Fruit fly (Drosophila melanogaster) whole organism, embryonic: ENCODE results near the gene Tnpo-SR.

Source experiments
- Ada2b ChIP-seq: fragments of 200-800 bp; sonication (Bioruptor generic); IDR thresholded peaks from 2 replicates; pipeline ENCODE4 v1.3.6; 2022; ENCODE audit warnings: missing biosample characterization, missing genetic modification characterization
- Atf6 ChIP-seq: fragments of 200-800 bp; sonication (Bioruptor generic); IDR thresholded peaks from 2 replicates; pipeline ENCODE4 v1.3.6; 2022; ENCODE audit warnings: missing biosample characterization, missing genetic modification characterization
- BtbVII ChIP-seq: fragments of 200-800 bp; sonication (Bioruptor generic); optimal IDR thresholded peaks from 3 replicates; lab custom pipeline; 2017; ENCODE audit warnings: missing biosample characterization, mild to moderate bottlenecking, missing genetic modification characterization
- CG10147 ChIP-seq: fragments of 200-800 bp; sonication (Bioruptor generic); optimal IDR thresholded peaks from 2 replicates; lab custom pipeline; 2019; ENCODE audit warnings: missing biosample characterization, mild to moderate bottlenecking, missing genetic modification characterization, moderate library complexity
- CG10267 ChIP-seq: fragments of 200-800 bp; sonication (Bioruptor generic); optimal IDR thresholded peaks from 2 replicates; lab custom pipeline; 2018; ENCODE audit warnings: missing biosample characterization, mild to moderate bottlenecking, missing genetic modification characterization, moderate library complexity
- CG10543 ChIP-seq: fragments of 200-800 bp; sonication (Bioruptor generic); optimal IDR thresholded peaks from 3 replicates; lab custom pipeline; 2017; ENCODE audit warnings: missing biosample characterization, mild to moderate bottlenecking, missing genetic modification characterization, moderate library complexity
- CG10565 ChIP-seq: fragments of 200-800 bp; sonication (Bioruptor generic); optimal IDR thresholded peaks from 3 replicates; lab custom pipeline; 2016; ENCODE audit warnings: missing biosample characterization, mild to moderate bottlenecking, missing genetic modification characterization
- CG12071 ChIP-seq: fragments of 200-800 bp; sonication (Bioruptor generic); optimal IDR thresholded peaks from 3 replicates; lab custom pipeline; 2018; ENCODE audit warnings: missing biosample characterization, mild to moderate bottlenecking, missing genetic modification characterization
- CG12659 ChIP-seq: fragments of 200-800 bp; sonication (Bioruptor generic); optimal IDR thresholded peaks from 3 replicates; lab custom pipeline; 2017; ENCODE audit warnings: mild to moderate bottlenecking, missing biosample characterization, missing genetic modification reagents, missing genetic modification characterization
- CG13894 ChIP-seq: fragments of 200-800 bp; sonication (Bioruptor generic); optimal IDR thresholded peaks from 3 replicates; lab custom pipeline; 2018; ENCODE audit warnings: missing biosample characterization, mild to moderate bottlenecking, missing genetic modification characterization, moderate library complexity
- CG14710 ChIP-seq: fragments of 200-800 bp; sonication (Bioruptor generic); optimal IDR thresholded peaks from 3 replicates; lab custom pipeline; 2019; ENCODE audit warnings: missing biosample characterization, mild to moderate bottlenecking, missing genetic modification characterization, moderate library complexity
- CG15696 ChIP-seq: fragments of 200-800 bp; sonication (Bioruptor generic); optimal IDR thresholded peaks from 2 replicates; lab custom pipeline; 2019; ENCODE audit warnings: missing biosample characterization, mild to moderate bottlenecking, missing genetic modification characterization, moderate library complexity
- CG17568 ChIP-seq: fragments of 200-800 bp; sonication (Bioruptor generic); optimal IDR thresholded peaks from 2 replicates; lab custom pipeline; 2018; ENCODE audit warnings: missing biosample characterization, mild to moderate bottlenecking, missing genetic modification characterization, moderate library complexity
- CG18011 ChIP-seq: fragments of 200-800 bp; sonication (Bioruptor generic); optimal IDR thresholded peaks from 2 replicates; lab custom pipeline; 2017; ENCODE audit warnings: missing biosample characterization, missing genetic modification characterization, mild to moderate bottlenecking, moderate library complexity, missing genotype
- CG18262 ChIP-seq: fragments of 200-800 bp; optimal IDR thresholded peaks from 3 replicates; lab custom pipeline; 2019; ENCODE audit warnings: missing biosample characterization, mild to moderate bottlenecking, missing genetic modification characterization, moderate library complexity
- CG2129 ChIP-seq: fragments of 200-800 bp; sonication (Bioruptor generic); IDR thresholded peaks from 2 replicates; pipeline ENCODE4 v1.3.6; 2022; ENCODE audit warnings: missing biosample characterization, missing genetic modification characterization; ENCODE audit not compliant: partially characterized antibody
- CG2202 ChIP-seq: fragments of 200-800 bp; sonication (Bioruptor generic); optimal IDR thresholded peaks from 2 replicates; lab custom pipeline; 2018; ENCODE audit warnings: missing biosample characterization, mild to moderate bottlenecking, missing genetic modification characterization
- CG2889 ChIP-seq: fragments of 200-800 bp; sonication (Bioruptor generic); IDR thresholded peaks from 3 replicates; pipeline ENCODE4 v1.3.6; 2022; ENCODE audit warnings: missing biosample characterization, missing genetic modification characterization
- CG34376 ChIP-seq: fragments of 200-800 bp; sonication (Bioruptor generic); optimal IDR thresholded peaks from 2 replicates; lab custom pipeline; 2018; ENCODE audit warnings: missing biosample characterization, mild to moderate bottlenecking, missing genetic modification characterization
- CG4617 ChIP-seq: fragments of 200-800 bp; sonication (Bioruptor generic); optimal IDR thresholded peaks from 3 replicates; lab custom pipeline; 2016; ENCODE audit warnings: missing biosample characterization, missing genetic modification characterization, borderline replicate concordance
- CG7556 ChIP-seq: fragments of 200-800 bp; sonication (Bioruptor generic); optimal IDR thresholded peaks from 2 replicates; lab custom pipeline; 2017; ENCODE audit warnings: missing biosample characterization, mild to moderate bottlenecking, missing genetic modification characterization
- CG9609 ChIP-seq: fragments of 200-800 bp; sonication (Bioruptor generic); optimal IDR thresholded peaks from 3 replicates; lab custom pipeline; 2016; ENCODE audit warnings: missing biosample characterization, missing genetic modification characterization
- CG9817 ChIP-seq: fragments of 200-800 bp; sonication (Bioruptor generic); optimal IDR thresholded peaks from 2 replicates; lab custom pipeline; 2018; ENCODE audit warnings: missing biosample characterization, mild to moderate bottlenecking, missing genetic modification characterization, moderate library complexity
- Dbx ChIP-seq: fragments of 200-800 bp; sonication (Bioruptor generic); IDR thresholded peaks from 3 replicates; pipeline ENCODE4 v1.3.6; 2022; ENCODE audit warnings: missing biosample characterization, missing genetic modification characterization
- Dref ChIP-seq: fragments of 200-800 bp; sonication (Bioruptor generic); IDR thresholded peaks from 2 replicates; pipeline ENCODE4 v1.3.6; 2022; ENCODE audit warnings: missing biosample characterization, missing genetic modification characterization
- E2f1 ChIP-seq: fragments of 200-800 bp; sonication (Bioruptor generic); IDR thresholded peaks from 2 replicates; pipeline ENCODE4 v1.3.6; 2022; ENCODE audit warnings: missing biosample characterization, missing genetic modification characterization
- Kr ChIP-seq: fragments of 200-800 bp; sonication (Bioruptor generic); optimal IDR thresholded peaks from 2 replicates; lab custom pipeline; 2017; ENCODE audit warnings: missing biosample characterization, mild to moderate bottlenecking, missing genetic modification characterization
- Lpt ChIP-seq: fragments of >200 bp; optimal IDR thresholded peaks from 2 replicates; lab custom pipeline; 2018; ENCODE audit warnings: missing biosample characterization, missing genetic modification characterization
- Mes4 ChIP-seq: fragments of 200-800 bp; sonication (Bioruptor generic); optimal IDR thresholded peaks from 2 replicates; lab custom pipeline; 2016; ENCODE audit warnings: missing biosample characterization, missing genetic modification characterization
- Sry-β ChIP-seq: fragments of 200-800 bp; sonication (Bioruptor generic); optimal IDR thresholded peaks from 2 replicates; lab custom pipeline; 2018; ENCODE audit warnings: missing biosample characterization, mild to moderate bottlenecking, missing genetic modification characterization, moderate library complexity
- Stat92E ChIP-seq, 3 experiments: fragments of >200 bp in 2 of 3; fragments of 200-800 bp in 1 of 3; sonication (Bioruptor generic) in 1 of 3; optimal IDR thresholded peaks; 2 replicates each; lab custom pipeline; 2017 to 2019; ENCODE audit warnings: missing biosample characterization in 3 of 3, missing genetic modification characterization in 3 of 3, mild to moderate bottlenecking in 1 of 3, moderate library complexity in 1 of 3
- aop ChIP-seq: fragments of 200-800 bp; sonication (Bioruptor generic); IDR thresholded peaks from 2 replicates; pipeline ENCODE4 v1.3.6; 2022; ENCODE audit warnings: missing biosample characterization, missing genetic modification characterization
- ap ChIP-seq: fragments of 200-800 bp; sonication (Bioruptor generic); IDR thresholded peaks from 2 replicates; pipeline ENCODE4 v1.3.6; 2022; ENCODE audit warnings: missing biosample characterization, missing genetic modification characterization
- az2 ChIP-seq: fragments of 200-800 bp; sonication (Bioruptor generic); optimal IDR thresholded peaks from 3 replicates; lab custom pipeline; 2016; ENCODE audit warnings: missing biosample characterization, missing genetic modification characterization
- bsh ChIP-seq, 2 experiments: fragments of 200-800 bp; sonication (Bioruptor generic); optimal IDR thresholded peaks; 2 replicates each; lab custom pipeline; 2017 to 2018; ENCODE audit warnings: mild to moderate bottlenecking in 2 of 2, missing biosample characterization in 2 of 2, missing genetic modification characterization in 2 of 2, moderate library complexity in 1 of 2
- caup ChIP-seq: fragments of 200-800 bp; sonication (Bioruptor generic); optimal IDR thresholded peaks from 3 replicates; lab custom pipeline; 2017; ENCODE audit warnings: missing biosample characterization, mild to moderate bottlenecking, missing genetic modification characterization, moderate library complexity; ENCODE audit not compliant: severe bottlenecking
- dmrt99B ChIP-seq: fragments of 200-800 bp; sonication (Bioruptor generic); optimal IDR thresholded peaks from 2 replicates; lab custom pipeline; 2018; ENCODE audit warnings: missing biosample characterization, mild to moderate bottlenecking, missing genetic modification characterization, moderate library complexity
- gfzf ChIP-seq: fragments of 200-800 bp; sonication (Bioruptor generic); optimal IDR thresholded peaks from 2 replicates; lab custom pipeline; 2016; ENCODE audit warnings: missing biosample characterization, mild to moderate bottlenecking, missing genetic modification characterization, moderate library complexity
- hkb ChIP-seq, 2 experiments: fragments of 200-800 bp in 1 of 2; fragments of >200 bp in 1 of 2; sonication (Bioruptor generic) in 1 of 2; IDR thresholded peaks in 1 of 2; optimal IDR thresholded peaks in 1 of 2; 2 replicates each; pipeline versions ENCODE4 v1.3.6 to Lab custom; 2017 to 2022; ENCODE audit warnings: missing biosample characterization in 1 of 2, missing genetic modification characterization in 1 of 2
- hth ChIP-seq: fragments of >200 bp; optimal IDR thresholded peaks from 2 replicates; lab custom pipeline; 2017; ENCODE audit warnings: inconsistent platforms
- luna ChIP-seq: fragments of 200-800 bp; sonication (Bioruptor generic); optimal IDR thresholded peaks from 2 replicates; lab custom pipeline; 2016; ENCODE audit warnings: missing biosample characterization, missing genetic modification characterization
- p53 ChIP-seq: fragments of 200-800 bp; sonication (Bioruptor generic); optimal IDR thresholded peaks from 2 replicates; lab custom pipeline; 2016; ENCODE audit warnings: missing biosample characterization, missing genetic modification characterization
- pan ChIP-seq, 4 experiments: fragments of >200 bp in 3 of 4; fragments of 200-800 bp in 1 of 4; sonication (Bioruptor generic) in 1 of 4; optimal IDR thresholded peaks in 3 of 4; IDR thresholded peaks in 1 of 4; 2 replicates each; pipeline versions ENCODE4 v1.3.6 to Lab custom; 2017 to 2022; ENCODE audit warnings: missing biosample characterization in 2 of 4, missing genetic modification characterization in 2 of 4, mixed read lengths in 1 of 4
- scrt ChIP-seq: fragments of 200-800 bp; sonication (Bioruptor generic); optimal IDR thresholded peaks from 2 replicates; lab custom pipeline; 2018; ENCODE audit warnings: missing biosample characterization, mild to moderate bottlenecking, missing genetic modification characterization, moderate library complexity
- sna ChIP-seq: fragments of 200-800 bp; sonication (Bioruptor generic); IDR thresholded peaks from 2 replicates; pipeline ENCODE4 v1.3.6; 2022; ENCODE audit warnings: missing biosample characterization, missing genetic modification characterization; ENCODE audit not compliant: partially characterized antibody
- tgo ChIP-seq: fragments of 200-800 bp; sonication (Bioruptor generic); IDR thresholded peaks from 3 replicates; pipeline ENCODE4 v1.3.6; 2022; ENCODE audit warnings: missing biosample characterization, missing genetic modification characterization
- vvl ChIP-seq: fragments of 200-800 bp; sonication (Bioruptor generic); IDR thresholded peaks from 2 replicates; pipeline ENCODE4 v1.3.6; 2022; ENCODE audit warnings: missing biosample characterization, missing genetic modification characterization
- wor ChIP-seq: fragments of 200-800 bp; sonication (Bioruptor generic); IDR thresholded peaks from 2 replicates; pipeline ENCODE4 v1.3.6; 2022; ENCODE audit warnings: missing biosample characterization, missing genetic modification characterization
- zfh2 ChIP-seq: fragments of 200-800 bp; sonication (Bioruptor generic); optimal IDR thresholded peaks from 2 replicates; lab custom pipeline; 2016; ENCODE audit warnings: missing biosample characterization, missing genetic modification characterization

Tnpo-SR gene

DNA sequence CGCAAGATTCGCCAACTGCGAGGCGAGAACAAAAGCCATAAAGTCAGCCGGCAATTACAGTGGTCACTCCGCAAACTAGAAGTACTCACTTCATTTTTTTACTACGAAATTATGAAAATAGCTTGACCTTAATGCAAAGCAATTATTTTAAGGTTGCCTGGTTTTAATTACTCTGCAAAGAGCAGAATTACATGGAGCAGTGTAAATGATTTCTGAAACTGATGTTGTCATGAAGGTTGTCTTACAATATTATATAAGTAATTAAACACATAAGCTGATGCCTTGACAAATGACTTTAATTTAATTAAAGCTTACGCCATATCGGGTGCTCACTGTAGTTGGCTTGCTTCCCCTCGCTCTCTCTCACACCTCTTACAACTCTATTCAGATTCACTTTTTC lies 25.5 kb upstream of the Tnpo-SR start (continued):
- TF ChIP-seq CG17568 (GFP tag; lab: Kevin White, UChicago) (no peak), CG10543 (no peak), E2f1 (GFP tag; lab: Robert Waterston, UW) (no peak), Lpt (GFP tag; lab: Kevin White, UChicago) (no peak), bsh (GFP tag; optimal IDR thresholded peaks at IDR 0.05; lab: Kevin White, UChicago) (peak; percentile 12 to 74), Dbx (GFP tag; lab: Robert Waterston, UW) (peak; percentile 70), hth (lab: Kevin White, UChicago) (no peak), zfh2 (GFP tag; lab: Kevin White, UChicago) (peak; percentile 74), CG18262 (tag; lab: Kevin White, UChicago) (peak; percentile 33), CG9609 (peak; percentile 23), CG7556 (GFP tag; lab: Kevin White, UChicago) (peak; percentile 42), p53 (GFP tag; lab: Kevin White, UChicago) (no peak), CG10565 (GFP tag; lab: Kevin White, UChicago) (no peak), aop (no peak), wor (no peak), sna (no peak), scrt (peak; percentile 54), dmrt99B (no peak), CG12071 (peak; percentile 6), tgo (GFP tag; lab: Robert Waterston, UW) (peak; percentile 22; the same call in 2 of the 3 replicates), BtbVII (GFP tag; lab: Kevin White, UChicago) (peak; percentile 50), CG2202 (tag; lab: Kevin White, UChicago) (no peak), CG9817 (peak; percentile 57), CG2129 (no peak), ap (GFP tag; lab: Robert Waterston, UW) (no peak), CG10267 (peak; percentile 1), Kr (GFP tag; lab: Kevin White, UChicago) (no peak), Stat92E (GFP tag; optimal IDR thresholded peaks at IDR 0.05; lab: Kevin White, UChicago) (no peak), Mes4 (no peak), CG10147 (GFP tag; lab: Kevin White, UChicago) (peak; percentile 56), caup (GFP tag; lab: Kevin White, UChicago) (peak; percentile 4), CG13894 (tag; lab: Kevin White, UChicago) (no peak), CG4617 (GFP tag; lab: Kevin White, UChicago) (no peak), Ada2b (GFP tag; lab: Robert Waterston, UW) (no peak), CG15696 (tag; lab: Kevin White, UChicago) (no peak), luna (GFP tag; lab: Kevin White, UChicago) (no peak), CG2889 (GFP tag; lab: Robert Waterston, UW) (no peak), gfzf (no peak), az2 (GFP tag; lab: Kevin White, UChicago) (no peak), Dref (GFP tag; lab: Robert Waterston, UW) (no peak), pan (optimal IDR thresholded peaks at IDR 0.05; lab: Kevin White, UChicago) (no peak), pan (GFP tag; optimal IDR thresholded peaks at IDR 0.05 in 1 of 2, IDR thresholded peaks at IDR 0.05 in 1 of 2) (peak in 1 of 2 experiments; percentile 23), CG14710 (tag; lab: Kevin White, UChicago) (no peak), hkb (optimal IDR thresholded peaks at IDR 0.05; lab: Kevin White, UChicago) (no peak), hkb (GFP tag; IDR thresholded peaks at IDR 0.05; lab: Robert Waterston, UW) (peak; percentile 31; the same call in 1 of the 2 replicates), Atf6 (peak; percentile 48; the same call in 1 of the 2 replicates), CG34376 (GFP tag; lab: Kevin White, UChicago) (no peak), Sry-β (GFP tag; lab: Kevin White, UChicago) (no peak), CG12659 (peak; percentile 56), CG18011 (GFP tag; lab: Kevin White, UChicago) (peak; percentile 11), vvl (GFP tag; lab: Robert Waterston, UW) (peak; percentile 50)
